Worm (Caenorhabditis elegans): Measurements from ENCODE around the gene acl-12.

The acl-12 gene

ce11 chrX:7446485-7446884, 4.1 kb upstream of the acl-12 start:
- TF ChIP-seq mdl-1 (tag; optimal IDR thresholded peaks at IDR 0.05) (no peak), hmg-11 (tag; optimal IDR thresholded peaks at IDR 0.05) (no peak), nfya-1 (tag; optimal IDR thresholded peaks at IDR 0.05; ENCODE audit: insufficient read depth) (peak; percentile 10), ZK546.5 (tag; optimal IDR thresholded peaks at IDR 0.05) (no peak), nhr-11 (tag; optimal IDR thresholded peaks at IDR 0.05) (no peak), elt-3 (tag; optimal IDR thresholded peaks at IDR 0.05) (no peak), ceh-16 (tag; optimal IDR thresholded peaks at IDR 0.05) (no peak), ceh-9 (tag; optimal IDR thresholded peaks at IDR 0.05) (no peak), nhr-67 (tag; optimal IDR thresholded peaks at IDR 0.05) (no peak), fkh-2 (tag; optimal IDR thresholded peaks at IDR 0.05) (no peak), mml-1 (tag; optimal IDR thresholded peaks at IDR 0.05) (peak; percentile 91)

- TF ChIP-seq mdl-1 (tag; optimal IDR thresholded peaks at IDR 0.05) (no peak), pqm-1 (tag; optimal IDR thresholded peaks at IDR 0.05) (peak; percentile 65), nhr-25 (tag; optimal IDR thresholded peaks at IDR 0.05) (no peak), elt-2 (tag; optimal IDR thresholded peaks at IDR 0.05) (peak; percentile 66), fkh-2 (tag; optimal IDR thresholded peaks at IDR 0.05) (no peak), lin-39 (tag; optimal IDR thresholded peaks at IDR 0.05) (no peak), sea-2 (GFP tag; optimal IDR thresholded peaks at IDR 0.05) (no peak), unc-62 (GFP tag; optimal IDR thresholded peaks at IDR 0.05) (no peak), nhr-67 (tag; optimal IDR thresholded peaks at IDR 0.05) (no peak), ztf-11 (tag; optimal IDR thresholded peaks at IDR 0.05) (no peak), ZK546.5 (tag; optimal IDR thresholded peaks at IDR 0.05) (no peak), unc-39 (tag; optimal IDR thresholded peaks at IDR 0.05) (no peak), ama-1 (optimal IDR thresholded peaks at IDR 0.05) (no peak), hmg-11 (tag; optimal IDR thresholded peaks at IDR 0.05) (no peak), snpc-4 (tag; optimal IDR thresholded peaks at IDR 0.05) (no peak)
Observed at ce11 chrX:7445734-7446133, 3.4 kb upstream of the acl-12 start.

- TF ChIP-seq elt-2 (tag; optimal IDR thresholded peaks at IDR 0.05) (peak; percentile 34), pqm-1 (tag; optimal IDR thresholded peaks at IDR 0.05) (peak; percentile 81), nhr-67 (tag; optimal IDR thresholded peaks at IDR 0.05) (no peak)
Observed at ce11 chrX:7440102-7440501, 2.3 kb downstream of the acl-12 start.

- TF ChIP-seq jun-1 (tag; optimal IDR thresholded peaks at IDR 0.05) (no peak), snpc-4 (tag; optimal IDR thresholded peaks at IDR 0.05) (no peak), aly-2 (tag; optimal IDR thresholded peaks at IDR 0.05) (no peak), ZK546.5 (tag; optimal IDR thresholded peaks at IDR 0.05) (no peak), fos-1 (tag; optimal IDR thresholded peaks at IDR 0.05) (no peak), nfya-1 (tag; optimal IDR thresholded peaks at IDR 0.05; ENCODE audit: insufficient read depth) (peak; percentile 39), elt-2 (tag; optimal IDR thresholded peaks at IDR 0.05) (no peak), egl-5 (tag; optimal IDR thresholded peaks at IDR 0.05) (peak; percentile 2), nhr-77 (tag; optimal IDR thresholded peaks at IDR 0.05) (no peak), nhr-25 (tag; optimal IDR thresholded peaks at IDR 0.05) (peak; percentile 46)
Observed at ce11 chrX:7437949-7438348, 4.4 kb downstream of the acl-12 start, which contains the start of gene C01C10.2. Gene C01C10.2, minus strand, starts transcription at chrX:7438118.

- no peak for TF ChIP-seq skn-1 (tag; optimal IDR thresholded peaks at IDR 0.05)
- TF ChIP-seq ceh-28 (tag; optimal IDR thresholded peaks at IDR 0.05) = no peak
- no peak for TF ChIP-seq tbx-2 (tag; optimal IDR thresholded peaks at IDR 0.05)
- no peak for TF ChIP-seq ztf-11 (tag; optimal IDR thresholded peaks at IDR 0.05)
- TF ChIP-seq jun-1 (tag; optimal IDR thresholded peaks at IDR 0.05) = peak; percentile 6
- TF ChIP-seq fkh-10 (GFP tag; optimal IDR thresholded peaks at IDR 0.05) = no peak
Observed at ce11 chrX:7436912-7437311, 5.5 kb downstream of the acl-12 start.

- TF ChIP-seq fkh-10 (GFP tag; optimal IDR thresholded peaks at IDR 0.05) = no peak
- TF ChIP-seq pqm-1 (tag; optimal IDR thresholded peaks at IDR 0.05) = no peak
- TF ChIP-seq nhr-12 (tag; optimal IDR thresholded peaks at IDR 0.05) = no peak
- TF ChIP-seq egl-27 (tag; optimal IDR thresholded peaks at IDR 0.05) = no peak
- TF ChIP-seq ztf-11 (tag; optimal IDR thresholded peaks at IDR 0.05) = no peak
Observed at ce11 chrX:7433269-7433668, 9.1 kb downstream of the acl-12 start, which contains the start of gene clc-5. Gene clc-5, plus strand, starts transcription at chrX:7433569.
